Fruit fly (Drosophila melanogaster) whole organism, embryonic: Measurements from ENCODE around the gene WASp.

Experiments
- Adf1 ChIP-seq: fragments of 200-800 bp; sonication (Bioruptor generic); IDR thresholded peaks from 2 replicates; pipeline ENCODE4 v1.3.6; 2022; ENCODE audit warnings: missing biosample characterization, missing genetic modification characterization
- CG10209 ChIP-seq: fragments of 200-800 bp; sonication (Bioruptor generic); optimal IDR thresholded peaks from 3 replicates; lab custom pipeline; 2017; ENCODE audit warnings: missing biosample characterization, mild to moderate bottlenecking, missing genetic modification characterization, missing genetic modification reagents
- CG10654 ChIP-seq: fragments of 200-800 bp; sonication (Bioruptor generic); optimal IDR thresholded peaks from 2 replicates; lab custom pipeline; 2016; ENCODE audit warnings: missing biosample characterization, missing genetic modification characterization
- CG10959 ChIP-seq: fragments of 200-800 bp; sonication (Bioruptor generic); IDR thresholded peaks from 2 replicates; pipeline ENCODE4 v1.3.6; 2022; ENCODE audit warnings: missing biosample characterization, missing genetic modification characterization
- CG13424 ChIP-seq: fragments of 200-800 bp; sonication (Bioruptor generic); optimal IDR thresholded peaks from 2 replicates; lab custom pipeline; 2019; ENCODE audit warnings: missing biosample characterization, mild to moderate bottlenecking, missing genetic modification characterization, moderate library complexity
- CG13624 ChIP-seq: fragments of 200-800 bp; sonication (Bioruptor generic); optimal IDR thresholded peaks from 2 replicates; lab custom pipeline; 2016; ENCODE audit warnings: missing biosample characterization, missing genetic modification characterization
- CG14050 ChIP-seq: fragments of 200-800 bp; sonication (Bioruptor generic); IDR thresholded peaks from 3 replicates; pipeline ENCODE4 v1.3.6; 2022; ENCODE audit warnings: missing biosample characterization, missing genetic modification characterization
- CG14667 ChIP-seq: fragments of 200-800 bp; sonication (Bioruptor generic); IDR thresholded peaks from 2 replicates; pipeline ENCODE4 v1.3.6; 2022; ENCODE audit warnings: missing biosample characterization, missing genetic modification characterization
- CG14965 ChIP-seq: fragments of 200-800 bp; sonication (Bioruptor generic); optimal IDR thresholded peaks from 2 replicates; lab custom pipeline; 2016; ENCODE audit warnings: missing biosample characterization, missing genetic modification characterization, borderline replicate concordance
- CG15073 ChIP-seq: fragments of 200-800 bp; sonication (Bioruptor generic); optimal IDR thresholded peaks from 2 replicates; lab custom pipeline; 2016; ENCODE audit warnings: missing biosample characterization, missing genetic modification characterization
- CG17612 ChIP-seq: fragments of 200-800 bp; sonication (Bioruptor generic); IDR thresholded peaks from 2 replicates; pipeline ENCODE4 v1.3.6; 2022; ENCODE audit warnings: missing biosample characterization, missing genetic modification characterization
- CG18262 ChIP-seq: fragments of 200-800 bp; optimal IDR thresholded peaks from 3 replicates; lab custom pipeline; 2019; ENCODE audit warnings: missing biosample characterization, mild to moderate bottlenecking, missing genetic modification characterization, moderate library complexity
- CG1832 ChIP-seq: fragments of 200-800 bp; sonication (Bioruptor generic); optimal IDR thresholded peaks from 2 replicates; lab custom pipeline; 2017; ENCODE audit warnings: missing biosample characterization, mild to moderate bottlenecking, missing genetic modification characterization, inconsistent platforms
- CG18476 ChIP-seq: fragments of 200-800 bp; sonication (Bioruptor generic); optimal IDR thresholded peaks from 2 replicates; lab custom pipeline; 2016; ENCODE audit warnings: missing biosample characterization, mild to moderate bottlenecking, missing genetic modification characterization
- CG18599 ChIP-seq: fragments of 200-800 bp; sonication (Bioruptor generic); optimal IDR thresholded peaks from 3 replicates; lab custom pipeline; 2017; ENCODE audit warnings: missing biosample characterization, missing genetic modification characterization, mild to moderate bottlenecking, moderate library complexity, missing genetic modification reagents
- CG2120 ChIP-seq: fragments of 200-800 bp; sonication (Bioruptor generic); optimal IDR thresholded peaks from 3 replicates; lab custom pipeline; 2016; ENCODE audit warnings: missing biosample characterization, missing genetic modification characterization
- CG2678 ChIP-seq: fragments of 200-800 bp; sonication (Bioruptor generic); optimal IDR thresholded peaks from 3 replicates; lab custom pipeline; 2019; ENCODE audit warnings: missing biosample characterization, mild to moderate bottlenecking, missing genetic modification characterization, moderate library complexity
- CG3995 ChIP-seq: fragments of 200-800 bp; sonication (Bioruptor generic); optimal IDR thresholded peaks from 3 replicates; lab custom pipeline; 2016; ENCODE audit warnings: missing biosample characterization, missing genetic modification characterization
- CG4854 ChIP-seq: fragments of 200-800 bp; sonication (Bioruptor generic); optimal IDR thresholded peaks from 2 replicates; lab custom pipeline; 2016; ENCODE audit warnings: missing biosample characterization, missing genetic modification characterization, inconsistent platforms
- CG6254 ChIP-seq: fragments of 200-800 bp; sonication (Bioruptor generic); optimal IDR thresholded peaks from 3 replicates; lab custom pipeline; 2017; ENCODE audit warnings: mild to moderate bottlenecking, missing biosample characterization, missing genetic modification reagents, missing genetic modification characterization
- CG8290 ChIP-seq, 3 experiments: fragments of 200-800 bp; sonication (Bioruptor generic); optimal IDR thresholded peaks; 2 replicates each; lab custom pipeline; 2016 to 2019; ENCODE audit warnings: missing biosample characterization in 3 of 3, missing genetic modification characterization in 3 of 3, mild to moderate bottlenecking in 2 of 3, moderate library complexity in 1 of 3
- Dad ChIP-seq: fragments of 200-800 bp; sonication (Bioruptor generic); optimal IDR thresholded peaks from 3 replicates; lab custom pipeline; 2016; ENCODE audit warnings: missing biosample characterization, missing genetic modification characterization
- HLH3B ChIP-seq: fragments of 200-800 bp; sonication (Bioruptor generic); IDR thresholded peaks from 2 replicates; pipeline ENCODE4 v1.3.6; 2022; ENCODE audit warnings: missing biosample characterization, missing genetic modification characterization
- Hr78 ChIP-seq, 2 experiments: fragments of 200-800 bp in 1 of 2; fragments of >200 bp in 1 of 2; sonication (Bioruptor generic) in 1 of 2; optimal IDR thresholded peaks; 2 replicates each; lab custom pipeline; 2017 to 2019; ENCODE audit warnings: missing biosample characterization in 2 of 2, missing genetic modification characterization in 2 of 2, mild to moderate bottlenecking in 1 of 2, moderate library complexity in 1 of 2
- Med ChIP-seq: fragments of 200-800 bp; sonication (Bioruptor generic); peaks from one replicate; lab custom pipeline; 2016; ENCODE audit warnings: missing biosample characterization, missing genetic modification characterization, mild to moderate bottlenecking, inconsistent platforms, moderate library complexity
- Six4 ChIP-seq: fragments of 200-800 bp; sonication (Bioruptor generic); optimal IDR thresholded peaks from 2 replicates; lab custom pipeline; 2016; ENCODE audit warnings: missing biosample characterization, missing genetic modification characterization
- Sry-β ChIP-seq: fragments of 200-800 bp; sonication (Bioruptor generic); optimal IDR thresholded peaks from 2 replicates; lab custom pipeline; 2018; ENCODE audit warnings: missing biosample characterization, mild to moderate bottlenecking, missing genetic modification characterization, moderate library complexity
- Usf ChIP-seq: fragments of 200-800 bp; sonication (Bioruptor generic); optimal IDR thresholded peaks from 2 replicates; lab custom pipeline; 2017; ENCODE audit warnings: missing genotype, missing biosample characterization, missing genetic modification characterization
- ab ChIP-seq: fragments of 200-800 bp; sonication (Bioruptor generic); optimal IDR thresholded peaks from 2 replicates; lab custom pipeline; 2016; ENCODE audit warnings: missing biosample characterization, missing genetic modification characterization
- bsh ChIP-seq, 2 experiments: fragments of 200-800 bp; sonication (Bioruptor generic); optimal IDR thresholded peaks; 2 replicates each; lab custom pipeline; 2017 to 2018; ENCODE audit warnings: mild to moderate bottlenecking in 2 of 2, missing biosample characterization in 2 of 2, missing genetic modification characterization in 2 of 2, moderate library complexity in 1 of 2
- caup ChIP-seq: fragments of 200-800 bp; sonication (Bioruptor generic); optimal IDR thresholded peaks from 3 replicates; lab custom pipeline; 2017; ENCODE audit warnings: missing biosample characterization, mild to moderate bottlenecking, missing genetic modification characterization, moderate library complexity; ENCODE audit not compliant: severe bottlenecking
- dimm ChIP-seq: fragments of 200-800 bp; sonication (Bioruptor generic); IDR thresholded peaks from 2 replicates; pipeline ENCODE4 v1.3.6; 2022; ENCODE audit warnings: missing biosample characterization, missing genetic modification characterization
- ham ChIP-seq: fragments of 200-800 bp; sonication (Bioruptor generic); IDR thresholded peaks from 2 replicates; pipeline ENCODE4 v1.3.6; 2022; ENCODE audit warnings: missing biosample characterization, missing genetic modification characterization
- lab ChIP-seq: fragments of 200-800 bp; sonication (Bioruptor generic); optimal IDR thresholded peaks from 3 replicates; lab custom pipeline; 2017; ENCODE audit warnings: missing biosample characterization, missing genetic modification characterization, mild to moderate bottlenecking, moderate library complexity, missing genetic modification reagents
- lilli ChIP-seq: fragments of 200-800 bp; sonication (Bioruptor generic); optimal IDR thresholded peaks from 3 replicates; lab custom pipeline; 2016; ENCODE audit warnings: missing biosample characterization, missing genetic modification characterization
- lov ChIP-seq, 2 experiments: fragments of 200-800 bp in 1 of 2; fragments of >200 bp in 1 of 2; sonication (Bioruptor generic) in 1 of 2; IDR thresholded peaks in 1 of 2; optimal IDR thresholded peaks in 1 of 2; 2 replicates in 1 of 2; 3 replicates in 1 of 2; pipeline versions ENCODE4 v1.3.6 to Lab custom; 2017 to 2022; ENCODE audit warnings: missing biosample characterization in 1 of 2, missing genetic modification characterization in 1 of 2
- mam ChIP-seq: fragments of 200-800 bp; sonication (Bioruptor generic); optimal IDR thresholded peaks from 3 replicates; lab custom pipeline; 2016; ENCODE audit warnings: missing biosample characterization, missing genetic modification characterization
- nmo ChIP-seq: fragments of 200-800 bp; sonication (Bioruptor generic); optimal IDR thresholded peaks from 2 replicates; lab custom pipeline; 2018; ENCODE audit warnings: missing biosample characterization, mild to moderate bottlenecking, missing genetic modification characterization, moderate library complexity
- ranshi ChIP-seq: fragments of 200-800 bp; sonication (Bioruptor generic); IDR thresholded peaks from 2 replicates; pipeline ENCODE4 v1.3.6; 2022; ENCODE audit warnings: missing biosample characterization, missing genetic modification characterization
- repo ChIP-seq: fragments of 200-800 bp; sonication (Bioruptor generic); optimal IDR thresholded peaks from 2 replicates; lab custom pipeline; 2016; ENCODE audit warnings: missing biosample characterization, missing genetic modification characterization
- salm ChIP-seq: fragments of 200-800 bp; sonication (Bioruptor generic); optimal IDR thresholded peaks from 2 replicates; lab custom pipeline; 2018; ENCODE audit warnings: missing biosample characterization, mild to moderate bottlenecking, missing genetic modification characterization
- schlank ChIP-seq: fragments of 200-800 bp; sonication (Bioruptor generic); optimal IDR thresholded peaks from 2 replicates; lab custom pipeline; 2018; ENCODE audit warnings: missing biosample characterization, mild to moderate bottlenecking, missing genetic modification characterization
- sim ChIP-seq: fragments of 200-800 bp; sonication (Bioruptor generic); IDR thresholded peaks from 2 replicates; pipeline ENCODE4 v1.3.6; 2022; ENCODE audit warnings: missing biosample characterization, missing genetic modification characterization
- sqz ChIP-seq: fragments of 200-800 bp; sonication (Bioruptor generic); optimal IDR thresholded peaks from 3 replicates; lab custom pipeline; 2018; ENCODE audit warnings: missing biosample characterization, mild to moderate bottlenecking, missing genetic modification characterization
- tin ChIP-seq: fragments of 200-800 bp; sonication (Bioruptor generic); optimal IDR thresholded peaks from 3 replicates; lab custom pipeline; 2016; ENCODE audit warnings: missing biosample characterization, missing genetic modification characterization
- trh ChIP-seq: fragments of 200-800 bp; sonication (Bioruptor generic); optimal IDR thresholded peaks from 2 replicates; lab custom pipeline; 2016; ENCODE audit warnings: missing biosample characterization, missing genetic modification characterization
- tx ChIP-seq: fragments of 200-800 bp; sonication (Bioruptor generic); optimal IDR thresholded peaks from 2 replicates; lab custom pipeline; 2016; ENCODE audit warnings: missing biosample characterization, missing genetic modification characterization

The WASp gene

DNA sequence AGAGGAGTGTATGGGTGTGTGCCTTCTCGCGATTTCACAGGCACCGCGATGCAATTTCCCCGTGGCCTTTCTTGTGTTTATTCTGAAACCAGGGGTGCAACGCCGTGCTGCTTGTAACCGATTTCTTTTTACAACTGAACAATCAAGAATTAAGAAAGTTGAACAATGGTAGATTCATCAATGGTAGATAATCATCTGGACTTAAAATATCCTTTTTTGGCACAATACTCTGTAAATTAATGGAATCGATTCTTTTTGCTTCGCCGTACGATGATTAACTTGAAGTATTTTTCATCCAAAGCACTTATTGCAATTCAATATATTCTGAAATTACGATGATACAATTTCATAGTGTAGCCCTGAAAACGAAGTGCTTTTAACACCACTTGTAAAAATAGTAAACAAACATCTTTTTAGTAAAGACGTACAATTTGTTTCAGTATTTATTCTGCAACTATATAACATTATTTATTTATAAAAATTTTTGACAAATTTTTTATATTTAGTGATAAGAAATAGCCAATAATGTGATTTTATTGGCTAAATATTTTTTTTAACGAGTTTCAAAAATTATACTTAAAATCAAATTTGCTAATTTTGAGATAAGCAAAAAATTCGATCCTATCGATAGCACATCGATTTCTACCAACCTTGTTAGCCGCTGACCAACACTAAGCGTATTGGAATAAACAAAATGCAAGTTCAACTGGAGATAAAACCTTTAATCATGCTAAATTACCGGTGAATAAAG lies 12.1 kb downstream of the WASp start, which contains the start of the genes CG1523 and CG1647 (continued):
- peak; percentile 35 for TF ChIP-seq CG4854 (GFP tag; lab: Kevin White, UChicago)
- no peak for TF ChIP-seq ab
- 0 out of 2 replicates have a peak, but pooled peaks have one; percentile 30 for TF ChIP-seq HLH3B (GFP tag; lab: Robert Waterston, UW)
- peak; percentile 33 for TF ChIP-seq tx
- no peak for TF ChIP-seq CG17612
- TF ChIP-seq CG18476 (GFP tag; lab: Kevin White, UChicago), result peak; percentile 50
- TF ChIP-seq salm (tag; lab: Kevin White, UChicago), result no peak
- TF ChIP-seq Med (GFP tag; lab: Kevin White, UChicago), result peak; percentile 92
- no peak for TF ChIP-seq schlank
- TF ChIP-seq lov (optimal IDR thresholded peaks at IDR 0.05; lab: Kevin White, UChicago), result no peak
- 0 out of 3 replicates have a peak, but pooled peaks have one; percentile 56 for TF ChIP-seq lov (GFP tag; IDR thresholded peaks at IDR 0.05; lab: Robert Waterston, UW)
- TF ChIP-seq bsh (GFP tag; optimal IDR thresholded peaks at IDR 0.05; lab: Kevin White, UChicago), result peak in 1 of 2 experiments; percentile 69
- no peak for TF ChIP-seq ham (GFP tag; lab: Robert Waterston, UW)
- no peak for TF ChIP-seq CG18599
- no peak for TF ChIP-seq CG2678 (tag; lab: Kevin White, UChicago)
- TF ChIP-seq trh (GFP tag; lab: Kevin White, UChicago), result no peak
- peak; percentile 22 for TF ChIP-seq CG3995 (GFP tag; lab: Kevin White, UChicago)
- TF ChIP-seq CG1832 (GFP tag; lab: Kevin White, UChicago), result no peak
- TF ChIP-seq Dad (GFP tag; lab: Kevin White, UChicago), result peak; percentile 24
- TF ChIP-seq CG14965, result no peak
- peak; percentile 45 for TF ChIP-seq CG13624 (GFP tag; lab: Kevin White, UChicago)
- TF ChIP-seq CG13424, result peak; percentile 82
- peak; percentile 44; the same call in 1 of the 2 replicates for TF ChIP-seq CG10959
- TF ChIP-seq CG15073 (GFP tag; lab: Kevin White, UChicago), result no peak
- TF ChIP-seq caup, result no peak
- TF ChIP-seq CG10209 (GFP tag; lab: Kevin White, UChicago), result peak; percentile 36
- no peak for TF ChIP-seq repo (GFP tag; lab: Kevin White, UChicago)
- no peak for TF ChIP-seq Hr78 (GFP tag; optimal IDR thresholded peaks at IDR 0.05; lab: Kevin White, UChicago)
- TF ChIP-seq Six4 (GFP tag; lab: Kevin White, UChicago), result peak; percentile 52
- no peak for TF ChIP-seq Adf1 (GFP tag; lab: Robert Waterston, UW)
- 0 out of 2 replicates have a peak, but pooled peaks have one; percentile 7 for TF ChIP-seq sim (GFP tag; lab: Robert Waterston, UW)
- no peak for TF ChIP-seq sqz (GFP tag; lab: Kevin White, UChicago)
- TF ChIP-seq Usf (GFP tag; lab: Kevin White, UChicago), result peak; percentile 49
- TF ChIP-seq lab, result no peak
- TF ChIP-seq mam, result peak; percentile 48
- peak; percentile 52 for TF ChIP-seq CG10654 (GFP tag; lab: Kevin White, UChicago)
- TF ChIP-seq tin (GFP tag; lab: Kevin White, UChicago), result peak; percentile 41
- peak; percentile 70 for TF ChIP-seq CG2120 (GFP tag; lab: Kevin White, UChicago)
- peak; percentile 34; the same call in 1 of the 2 replicates for TF ChIP-seq ranshi (GFP tag; lab: Robert Waterston, UW)
- 0 out of 3 replicates have a peak, but pooled peaks have one; percentile 26 for TF ChIP-seq CG14050 (GFP tag; lab: Robert Waterston, UW)
- peak; percentile 74 for TF ChIP-seq nmo (GFP tag; lab: Kevin White, UChicago)
- TF ChIP-seq CG6254 (GFP tag; lab: Kevin White, UChicago), result peak; percentile 51
- TF ChIP-seq CG18262 (tag; lab: Kevin White, UChicago), result peak; percentile 81
- no peak for TF ChIP-seq CG14667 (GFP tag; lab: Robert Waterston, UW)
- TF ChIP-seq Sry-β (GFP tag; lab: Kevin White, UChicago), result peak; percentile 37
- peak; percentile 76 for TF ChIP-seq lilli (GFP tag; lab: Kevin White, UChicago)
- TF ChIP-seq dimm (GFP tag; lab: Robert Waterston, UW), result no peak
- no peak for TF ChIP-seq CG8290 (GFP tag; optimal IDR thresholded peaks at IDR 0.05; lab: Kevin White, UChicago)
- TF ChIP-seq CG8290 (tag; optimal IDR thresholded peaks at IDR 0.05; lab: Kevin White, UChicago), result no peak
